Fruit fly (Drosophila melanogaster) whole organism, adult: ENCODE results near the gene Jhbp3.

ENCODE experiments used
- CG11617 ChIP-seq: fragments of 200-800 bp; sonication (Bioruptor generic); optimal IDR thresholded peaks from 2 replicates; lab custom pipeline; 2017; ENCODE audit warnings: mild to moderate bottlenecking, missing biosample characterization, missing genetic modification reagents, missing genetic modification characterization
- CG12768 ChIP-seq: fragments of 200-800 bp; sonication (Bioruptor generic); optimal IDR thresholded peaks from 2 replicates; lab custom pipeline; 2017; ENCODE audit warnings: missing biosample characterization, missing genetic modification characterization, mild to moderate bottlenecking, moderate library complexity, missing genetic modification reagents
- CG14711 ChIP-seq: fragments of 200-800 bp; sonication (Bioruptor generic); optimal IDR thresholded peaks from 2 replicates; lab custom pipeline; 2018; ENCODE audit warnings: missing biosample characterization, mild to moderate bottlenecking, missing genetic modification characterization, moderate library complexity
- CG1620 ChIP-seq: fragments of 200-800 bp; sonication (Bioruptor generic); optimal IDR thresholded peaks from 2 replicates; lab custom pipeline; 2016; ENCODE audit warnings: missing biosample characterization, missing genetic modification characterization
- CG33017 ChIP-seq: fragments of 200-800 bp; sonication (Bioruptor generic); optimal IDR thresholded peaks from 2 replicates; lab custom pipeline; 2018; ENCODE audit warnings: missing biosample characterization, mild to moderate bottlenecking, missing genetic modification characterization, moderate library complexity
- CG5204 ChIP-seq: fragments of 200-800 bp; sonication (Bioruptor generic); optimal IDR thresholded peaks from 2 replicates; lab custom pipeline; 2016; ENCODE audit warnings: missing biosample characterization, missing genetic modification characterization
- CG7045 ChIP-seq: fragments of 200-800 bp; sonication (Bioruptor generic); optimal IDR thresholded peaks from 2 replicates; lab custom pipeline; 2017; ENCODE audit warnings: missing biosample characterization, mild to moderate bottlenecking, missing genetic modification characterization
- CG7101 ChIP-seq: fragments of 200-800 bp; sonication (Bioruptor generic); optimal IDR thresholded peaks from 2 replicates; lab custom pipeline; 2018; ENCODE audit warnings: missing biosample characterization, mild to moderate bottlenecking, missing genetic modification characterization, moderate library complexity
- Clk ChIP-seq: fragments of 200-800 bp; sonication (Bioruptor generic); optimal IDR thresholded peaks from 2 replicates; lab custom pipeline; 2017; ENCODE audit warnings: missing biosample characterization, missing genetic modification characterization
- Crg-1 ChIP-seq: fragments of 200-800 bp; sonication (Bioruptor generic); optimal IDR thresholded peaks from 2 replicates; lab custom pipeline; 2016; ENCODE audit warnings: missing biosample characterization, missing genetic modification characterization
- Hr96 ChIP-seq: fragments of 200-800 bp; sonication (Bioruptor generic); optimal IDR thresholded peaks from 2 replicates; lab custom pipeline; 2016; ENCODE audit warnings: missing biosample characterization, missing genetic modification characterization
- Mnt ChIP-seq: fragments of 200-800 bp; sonication (Bioruptor generic); optimal IDR thresholded peaks from 2 replicates; lab custom pipeline; 2016; ENCODE audit warnings: missing biosample characterization, mild to moderate bottlenecking, missing genetic modification characterization
- bab1 ChIP-seq: fragments of 200-800 bp; sonication (Bioruptor generic); optimal IDR thresholded peaks from 3 replicates; lab custom pipeline; 2019; ENCODE audit warnings: missing biosample characterization, mild to moderate bottlenecking, missing genetic modification characterization, moderate library complexity
- cic ChIP-seq: fragments of 200-800 bp; sonication (Bioruptor generic); optimal IDR thresholded peaks from 2 replicates; lab custom pipeline; 2017; ENCODE audit warnings: missing biosample characterization, mild to moderate bottlenecking, missing genetic modification characterization, moderate library complexity
- cnc ChIP-seq, 2 experiments: fragments of >200 bp; optimal IDR thresholded peaks; 2 replicates each; lab custom pipeline; 2017
- kay ChIP-seq: fragments of 200-800 bp; sonication (Bioruptor generic); peaks from one replicate; lab custom pipeline; 2016; ENCODE audit warnings: missing biosample characterization, missing genetic modification characterization, borderline replicate concordance
- ovo ChIP-seq: fragments of 200-800 bp; sonication (Bioruptor generic); optimal IDR thresholded peaks from 2 replicates; lab custom pipeline; 2016; ENCODE audit warnings: missing biosample characterization, missing genetic modification characterization
- pad ChIP-seq: fragments of 200-800 bp; sonication (Bioruptor generic); optimal IDR thresholded peaks from 3 replicates; lab custom pipeline; 2017; ENCODE audit warnings: missing biosample characterization, missing genetic modification characterization, mild to moderate bottlenecking, moderate library complexity, missing genetic modification reagents
- tj ChIP-seq: fragments of 200-800 bp; sonication (Bioruptor generic); optimal IDR thresholded peaks from 3 replicates; lab custom pipeline; 2017; ENCODE audit warnings: missing biosample characterization, mild to moderate bottlenecking, missing genetic modification characterization, moderate library complexity
- toe ChIP-seq: fragments of 200-800 bp; sonication (Bioruptor generic); optimal IDR thresholded peaks from 2 replicates; lab custom pipeline; 2016; ENCODE audit warnings: missing biosample characterization, missing genetic modification characterization

Jhbp3 gene

dm6 chr3R:4960898-4961819 lies 6.1 kb upstream of the Jhbp3 start, which contains the start of gene Jhbp2:
Gene Jhbp2, minus strand, starts transcription at chr3R:4961351.
- TF ChIP-seq CG5204 (GFP tag; lab: Kevin White, UChicago) (no peak), CG7045 (GFP tag; lab: Kevin White, UChicago) (no peak), CG11617 (GFP tag; lab: Kevin White, UChicago) (no peak), CG1620 (GFP tag; lab: Kevin White, UChicago) (no peak), cic (no peak), CG12768 (no peak)

DNA sequence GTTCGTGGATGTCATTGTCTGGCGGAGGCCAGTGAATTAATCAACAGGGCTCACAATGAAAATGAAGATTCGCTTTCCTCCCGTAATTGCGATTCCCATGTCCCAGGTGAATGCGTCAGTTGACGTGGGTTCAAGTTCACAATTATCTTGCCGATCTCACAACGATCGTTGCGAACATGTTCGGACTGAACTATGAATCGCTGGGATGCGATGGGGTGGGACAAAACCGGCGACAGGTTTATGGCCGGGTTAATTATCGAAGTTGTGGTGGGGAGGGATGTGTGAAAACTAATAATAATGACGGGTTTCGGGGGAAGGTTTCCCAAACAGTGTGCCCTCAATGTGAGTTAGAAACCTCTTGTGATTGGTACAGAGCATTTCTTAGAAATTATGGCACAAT lies 5.1 kb upstream of the Jhbp3 start:
- TF ChIP-seq tj (GFP tag; lab: Kevin White, UChicago) (no peak), kay (peak; percentile 5)

DNA sequence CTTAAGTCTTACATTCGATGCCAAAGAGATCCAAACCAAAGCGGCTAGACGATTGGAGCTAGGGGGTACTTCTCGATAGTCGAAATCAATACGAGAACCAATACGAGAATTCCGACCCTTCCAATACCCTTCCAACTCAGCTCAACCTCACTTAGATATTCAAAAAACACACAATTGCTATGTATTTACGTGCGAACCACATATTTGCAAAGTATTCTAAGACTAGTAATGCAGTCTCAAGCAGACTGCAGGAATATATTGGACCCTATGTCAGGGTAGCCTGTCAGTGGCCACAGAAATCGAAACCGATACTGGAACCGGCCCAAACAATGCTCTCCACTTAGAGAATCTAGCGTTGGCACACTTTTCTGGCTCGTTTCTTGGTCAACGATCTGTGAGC lies 2.8 kb upstream of the Jhbp3 start:
- TF ChIP-seq CG12768 (no peak), tj (GFP tag; lab: Kevin White, UChicago) (no peak), Crg-1 (no peak), CG7101 (no peak), Clk (no peak), cnc (optimal IDR thresholded peaks at IDR 0.05; lab: Kevin White, UChicago) (no peak), Hr96 (GFP tag; lab: Kevin White, UChicago) (no peak), CG1620 (GFP tag; lab: Kevin White, UChicago) (no peak), cic (no peak), CG7045 (GFP tag; lab: Kevin White, UChicago) (no peak), kay (no peak), toe (GFP tag; lab: Kevin White, UChicago) (no peak), bab1 (GFP tag; lab: Kevin White, UChicago) (no peak), Mnt (GFP tag; lab: Kevin White, UChicago) (no peak), ovo (GFP tag; lab: Kevin White, UChicago) (no peak), CG14711 (tag; lab: Kevin White, UChicago) (no peak), CG11617 (GFP tag; lab: Kevin White, UChicago) (no peak), CG5204 (GFP tag; lab: Kevin White, UChicago) (no peak)

DNA sequence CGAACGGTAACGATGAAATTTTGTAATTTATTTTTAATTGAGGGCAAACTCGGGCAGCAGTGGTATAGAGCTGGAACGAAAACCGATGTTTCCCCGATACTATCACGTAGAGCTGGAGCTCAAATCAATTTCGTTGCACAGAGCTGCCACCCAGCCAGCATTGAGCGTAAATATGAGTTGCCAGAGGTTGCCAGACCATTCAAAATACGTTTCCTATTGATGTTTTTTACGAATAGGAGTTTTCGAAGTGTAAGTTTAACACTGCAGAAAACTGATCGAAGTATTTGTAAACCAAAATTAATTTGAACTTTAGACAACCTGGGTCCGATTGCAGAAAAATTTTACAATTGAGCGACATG lies 2.5 kb downstream of the Jhbp3 start, which contains the start of gene Ubc6:
TSS of gene Ubc6 (minus strand) at position 112 of the 359 bp plus-strand sequence.
- TF ChIP-seq CG12768 = no peak
- TF ChIP-seq CG5204 (GFP tag; lab: Kevin White, UChicago) = peak; percentile 41
- TF ChIP-seq Hr96 (GFP tag; lab: Kevin White, UChicago) = peak; percentile 59
- peak; percentile 66 for TF ChIP-seq Crg-1
- no peak for TF ChIP-seq pad (GFP tag; lab: Kevin White, UChicago)
- peak; percentile 27 for TF ChIP-seq Clk
- TF ChIP-seq cnc (optimal IDR thresholded peaks at IDR 0.05; lab: Kevin White, UChicago) = no peak
- TF ChIP-seq ovo (GFP tag; lab: Kevin White, UChicago) = peak; percentile 9
- peak; percentile 2 for TF ChIP-seq CG7045 (GFP tag; lab: Kevin White, UChicago)
- TF ChIP-seq kay = peak; percentile 0
- peak; percentile 67 for TF ChIP-seq toe (GFP tag; lab: Kevin White, UChicago)
- TF ChIP-seq cic = peak; percentile 39
- TF ChIP-seq CG7101 = peak; percentile 56
- peak; percentile 29 for TF ChIP-seq CG14711 (tag; lab: Kevin White, UChicago)
- TF ChIP-seq CG1620 (GFP tag; lab: Kevin White, UChicago) = peak; percentile 68
- TF ChIP-seq Mnt (GFP tag; lab: Kevin White, UChicago) = peak; percentile 20
- no peak for TF ChIP-seq CG33017 (tag; lab: Kevin White, UChicago)
- TF ChIP-seq tj (GFP tag; lab: Kevin White, UChicago) = no peak
- peak; percentile 65 for TF ChIP-seq bab1 (GFP tag; lab: Kevin White, UChicago)
- TF ChIP-seq CG11617 (GFP tag; lab: Kevin White, UChicago) = peak; percentile 40

- TF ChIP-seq pad (GFP tag; lab: Kevin White, UChicago) = peak; percentile 97
- peak; percentile 80 for TF ChIP-seq CG12768
- peak; percentile 1 for TF ChIP-seq kay
- no peak for TF ChIP-seq CG5204 (GFP tag; lab: Kevin White, UChicago)
- TF ChIP-seq CG14711 (tag; lab: Kevin White, UChicago) = no peak
- TF ChIP-seq Clk = no peak
- no peak for TF ChIP-seq CG33017 (tag; lab: Kevin White, UChicago)
- peak; percentile 13 for TF ChIP-seq CG1620 (GFP tag; lab: Kevin White, UChicago)
- peak; percentile 85 for TF ChIP-seq tj (GFP tag; lab: Kevin White, UChicago)
- peak; percentile 22 for TF ChIP-seq CG7045 (GFP tag; lab: Kevin White, UChicago)
- no peak for TF ChIP-seq bab1 (GFP tag; lab: Kevin White, UChicago)
- TF ChIP-seq CG11617 (GFP tag; lab: Kevin White, UChicago) = no peak
- peak; percentile 70 for TF ChIP-seq cic
- peak; percentile 79 for TF ChIP-seq Mnt (GFP tag; lab: Kevin White, UChicago)
- no peak for TF ChIP-seq CG7101
- TF ChIP-seq cnc (optimal IDR thresholded peaks at IDR 0.05; lab: Kevin White, UChicago) = no peak
- no peak for TF ChIP-seq Crg-1
- peak; percentile 24 for TF ChIP-seq toe (GFP tag; lab: Kevin White, UChicago)
- TF ChIP-seq ovo (GFP tag; lab: Kevin White, UChicago) = no peak
- no peak for TF ChIP-seq Hr96 (GFP tag; lab: Kevin White, UChicago)
Observed at dm6 chr3R:4951764-4952570, 3.1 kb downstream of the Jhbp3 start.
